Worm (Caenorhabditis elegans) whole organism, mixed stage, embryonic: ENCODE data around the gene C33C12.11.

ENCODE experiments used
- M03D4.4 ChIP-seq: sonication (generic microtip); optimal IDR thresholded peaks from 2 replicates; lab custom pipeline; 2017; ENCODE audit warnings: mild to moderate bottlenecking, missing genetic modification characterization, missing compliant biosample characterization
- bed-3 ChIP-seq: fragments of 200-800 bp; sonication (Bioruptor generic); optimal IDR thresholded peaks from 3 replicates; lab custom pipeline; 2018; ENCODE audit warnings: mild to moderate bottlenecking, missing genetic modification characterization, moderate library complexity, missing compliant biosample characterization
- blmp-1 ChIP-seq: fragments of 150-350 bp; optimal IDR thresholded peaks from 2 replicates; lab custom pipeline; 2014; ENCODE audit warnings: missing biosample characterization, missing genetic modification characterization
- ceh-39 ChIP-seq: fragments of 150-350 bp; optimal IDR thresholded peaks from 2 replicates; lab custom pipeline; 2014; ENCODE audit warnings: missing biosample characterization, missing genetic modification characterization
- ceh-43 ChIP-seq: fragments of 200-800 bp; sonication (Bioruptor generic); optimal IDR thresholded peaks from 2 replicates; lab custom pipeline; 2018; ENCODE audit warnings: mild to moderate bottlenecking, missing genetic modification characterization, moderate library complexity, missing compliant biosample characterization
- ceh-83 ChIP-seq: fragments of 200-800 bp; sonication (Bioruptor generic); optimal IDR thresholded peaks from 2 replicates; lab custom pipeline; 2018; ENCODE audit warnings: mild to moderate bottlenecking, missing genetic modification characterization, missing compliant biosample characterization
- ces-1 ChIP-seq: fragments of 150-350 bp; optimal IDR thresholded peaks from 2 replicates; lab custom pipeline; 2014; ENCODE audit warnings: missing biosample characterization, missing genetic modification reagents, missing genetic modification characterization
- cnd-1 ChIP-seq: fragments of 200-800 bp; sonication (Bioruptor generic); optimal IDR thresholded peaks from 2 replicates; lab custom pipeline; 2018; ENCODE audit warnings: mild to moderate bottlenecking, missing genetic modification characterization, missing compliant biosample characterization
- drap-1 ChIP-seq: fragments of 200-800 bp; sonication (Bioruptor generic); optimal IDR thresholded peaks from 3 replicates; lab custom pipeline; 2018; ENCODE audit warnings: mild to moderate bottlenecking, missing genetic modification characterization, missing compliant biosample characterization
- elt-1 ChIP-seq: sonication (generic microtip); optimal IDR thresholded peaks from 2 replicates; lab custom pipeline; 2017; ENCODE audit warnings: missing genetic modification characterization, mild to moderate bottlenecking, missing compliant biosample characterization, antibody characterized with exemption, moderate library complexity, borderline replicate concordance; ENCODE audit not compliant: insufficient read depth
- elt-3 ChIP-seq: fragments of 150-350 bp; optimal IDR thresholded peaks from 2 replicates; lab custom pipeline; 2014; ENCODE audit warnings: missing biosample characterization, missing genetic modification characterization
- flh-1 ChIP-seq: fragments of 200-800 bp; sonication (Bioruptor generic); optimal IDR thresholded peaks from 2 replicates; lab custom pipeline; 2018; ENCODE audit warnings: mild to moderate bottlenecking, missing genetic modification characterization, moderate library complexity, missing compliant biosample characterization
- ham-2 ChIP-seq: fragments of 200-800 bp; sonication (Bioruptor generic); optimal IDR thresholded peaks from 2 replicates; lab custom pipeline; 2018; ENCODE audit warnings: mild to moderate bottlenecking, missing genetic modification characterization, missing compliant biosample characterization
- hlh-1 ChIP-seq: fragments of 150-350 bp; optimal IDR thresholded peaks from 2 replicates; lab custom pipeline; 2014; ENCODE audit warnings: missing biosample characterization, missing genetic modification reagents, missing genetic modification characterization
- lin-13 ChIP-seq: fragments of 150-350 bp; optimal IDR thresholded peaks from 2 replicates; lab custom pipeline; 2014; ENCODE audit warnings: missing biosample characterization, missing genetic modification characterization
- lin-32 ChIP-seq: fragments of 200-800 bp; sonication (Bioruptor generic); optimal IDR thresholded peaks from 2 replicates; lab custom pipeline; 2018; ENCODE audit warnings: mild to moderate bottlenecking, missing genetic modification characterization, missing compliant biosample characterization
- lsy-2 ChIP-seq: fragments of 150-350 bp; optimal IDR thresholded peaks from 2 replicates; lab custom pipeline; 2014; ENCODE audit warnings: missing biosample characterization, missing genetic modification characterization
- mab-5 ChIP-seq: fragments of 150-350 bp; optimal IDR thresholded peaks from 2 replicates; lab custom pipeline; 2014; ENCODE audit warnings: missing biosample characterization, missing genetic modification characterization
- mep-1 ChIP-seq: fragments of 150-350 bp; optimal IDR thresholded peaks from 2 replicates; lab custom pipeline; 2017; ENCODE audit warnings: missing biosample characterization, missing genetic modification reagents, missing genetic modification characterization, inconsistent platforms
- mls-2 ChIP-seq: sonication (generic microtip); optimal IDR thresholded peaks from 2 replicates; lab custom pipeline; 2016; ENCODE audit warnings: mild to moderate bottlenecking, missing genetic modification characterization, moderate library complexity, missing compliant biosample characterization
- nhr-12 ChIP-seq: fragments of 150-350 bp; optimal IDR thresholded peaks from 2 replicates; lab custom pipeline; 2014; ENCODE audit warnings: missing biosample characterization, missing genetic modification characterization
- nhr-2 ChIP-seq: fragments of 150-350 bp; optimal IDR thresholded peaks from 2 replicates; lab custom pipeline; 2014; ENCODE audit warnings: missing biosample characterization, missing genetic modification characterization
- nhr-237 ChIP-seq: fragments of 150-350 bp; optimal IDR thresholded peaks from 2 replicates; lab custom pipeline; 2014; ENCODE audit warnings: missing biosample characterization, missing genetic modification characterization
- nhr-28 ChIP-seq: fragments of 150-350 bp; optimal IDR thresholded peaks from 2 replicates; lab custom pipeline; 2014; ENCODE audit warnings: missing biosample characterization, missing genetic modification characterization
- nhr-76 ChIP-seq: sonication (generic microtip); optimal IDR thresholded peaks from 2 replicates; lab custom pipeline; 2017; ENCODE audit warnings: missing biosample characterization, missing genetic modification characterization
- pha-4 ChIP-seq: fragments of 150-350 bp; optimal IDR thresholded peaks from 2 replicates; lab custom pipeline; 2018; ENCODE audit warnings: missing biosample characterization, missing genetic modification reagents, missing genetic modification characterization
- sem-2 ChIP-seq: fragments of 200-800 bp; sonication (Bioruptor generic); optimal IDR thresholded peaks from 2 replicates; lab custom pipeline; 2018; ENCODE audit warnings: mild to moderate bottlenecking, missing genetic modification characterization, missing compliant biosample characterization
- snpc-4 ChIP-seq: fragments of 150-350 bp; optimal IDR thresholded peaks from 2 replicates; lab custom pipeline; 2014; ENCODE audit warnings: missing biosample characterization, missing genetic modification characterization
- sptf-1 ChIP-seq: sonication (generic microtip); optimal IDR thresholded peaks from 2 replicates; lab custom pipeline; 2017; ENCODE audit warnings: mild to moderate bottlenecking, missing genetic modification characterization, moderate library complexity, missing compliant biosample characterization
- tbx-8 ChIP-seq: fragments of 200-800 bp; sonication (Bioruptor generic); optimal IDR thresholded peaks from 2 replicates; lab custom pipeline; 2018; ENCODE audit warnings: mild to moderate bottlenecking, missing genetic modification characterization, moderate library complexity, missing compliant biosample characterization
- unc-120 ChIP-seq: sonication (generic microtip); optimal IDR thresholded peaks from 2 replicates; lab custom pipeline; 2017; ENCODE audit warnings: missing genetic modification characterization, missing compliant biosample characterization; ENCODE audit not compliant: poor library complexity, severe bottlenecking
- unc-39 ChIP-seq: fragments of 150-350 bp; optimal IDR thresholded peaks from 2 replicates; lab custom pipeline; 2014; ENCODE audit warnings: missing biosample characterization, missing genetic modification characterization
- unc-62 ChIP-seq: fragments of 150-350 bp; optimal IDR thresholded peaks from 2 replicates; lab custom pipeline; 2014; ENCODE audit warnings: missing biosample characterization, missing genetic modification reagents, missing genetic modification characterization
- zip-8 ChIP-seq: fragments of 150-350 bp; optimal IDR thresholded peaks from 2 replicates; lab custom pipeline; 2014; ENCODE audit warnings: missing biosample characterization, missing genetic modification characterization
- ztf-11 ChIP-seq: fragments of 150-350 bp; optimal IDR thresholded peaks from 2 replicates; lab custom pipeline; 2014; ENCODE audit warnings: missing biosample characterization, missing genetic modification characterization

The C33C12.11 gene

DNA sequence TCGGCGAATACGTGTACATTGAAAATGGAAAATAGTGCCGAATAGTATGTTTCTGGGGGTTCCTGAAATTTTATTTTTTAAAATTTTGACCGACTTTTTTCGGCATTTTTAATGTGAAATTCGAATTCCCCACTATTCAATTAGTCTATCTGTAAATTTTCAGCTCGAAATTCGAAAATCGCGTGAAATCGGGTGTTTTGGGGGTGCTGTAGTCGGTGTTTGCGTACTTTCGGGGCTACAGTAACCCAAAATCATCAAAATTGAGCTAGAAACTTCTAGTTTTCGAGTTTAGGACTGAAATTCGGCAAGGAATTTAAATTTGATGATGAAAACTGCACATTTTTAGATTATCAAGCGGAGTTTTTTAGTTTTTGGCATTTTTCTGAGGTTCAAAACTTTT, 38.5 kb upstream of the C33C12.11 start:
- TF ChIP-seq lsy-2 (tag; lab: Kevin White, UChicago), result peak; percentile 1
- TF ChIP-seq cnd-1 (tag; lab: Kevin White, UChicago), result no peak
- TF ChIP-seq, all 35 proteins: peak for 1

DNA sequence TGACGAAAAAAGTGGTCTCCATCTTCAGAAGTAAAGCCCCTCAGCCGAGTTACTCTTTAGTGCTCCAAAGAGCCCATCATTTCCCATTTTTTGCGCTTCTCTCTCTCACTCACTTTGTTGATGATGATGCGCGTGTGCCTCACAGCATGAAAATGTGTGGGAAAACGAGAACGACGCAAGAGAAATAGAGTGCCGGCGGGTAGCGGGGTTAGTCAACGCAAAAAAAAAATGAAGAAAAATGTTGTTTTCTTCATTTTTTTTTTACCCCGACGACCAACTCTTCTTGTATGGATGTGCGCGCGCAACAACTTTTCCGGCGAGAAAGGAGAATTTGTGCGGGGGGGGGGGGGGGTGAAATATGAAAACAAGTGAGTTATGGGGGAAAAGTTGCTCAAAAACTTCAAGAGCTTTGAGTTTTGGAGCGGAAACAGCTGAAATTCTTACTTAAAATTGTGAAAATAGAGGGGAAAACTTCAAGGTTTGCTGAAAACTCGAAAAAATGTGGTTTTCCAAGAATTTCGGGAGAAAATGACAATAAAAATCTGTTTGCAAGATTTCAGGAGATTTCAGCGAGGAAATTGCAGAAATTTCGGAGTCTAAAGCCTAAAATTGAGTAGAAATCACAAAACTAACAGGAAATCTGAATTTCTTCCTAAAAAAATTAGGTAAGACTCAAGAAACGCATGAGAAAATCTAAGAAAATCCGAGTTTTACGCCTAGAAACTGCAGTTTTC, 34.1 kb upstream of the C33C12.11 start, which contains the start of gene C33C12.1:
Gene C33C12.1, plus strand, starts transcription at position 684 of the 734 bp plus-strand sequence.
- TF ChIP-seq ces-1 (GFP tag; lab: Kevin White, UChicago) (peak; percentile 38), drap-1 (GFP tag; lab: Kevin White, UChicago) (no peak)

DNA sequence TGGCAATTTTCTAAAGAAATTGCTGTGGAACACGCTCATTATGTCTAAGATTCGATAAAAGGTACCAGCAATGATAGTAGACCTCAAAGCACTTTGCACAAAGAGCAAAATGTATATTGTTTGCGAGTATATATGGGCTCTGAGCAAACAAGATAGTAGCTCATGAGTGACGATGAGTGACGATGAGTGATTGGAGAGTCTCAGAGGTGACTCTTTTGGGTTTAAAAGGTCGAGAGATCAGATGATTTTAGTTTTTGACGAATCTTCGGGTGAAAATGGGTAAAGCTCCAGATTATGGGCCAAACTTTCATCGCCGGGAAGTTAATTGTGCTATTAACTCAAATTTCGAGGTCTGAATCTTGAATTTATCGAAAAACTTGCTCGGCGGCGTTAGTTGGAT, 33.1 kb upstream of the C33C12.11 start:
- TF ChIP-seq elt-3 (tag; lab: Kevin White, UChicago) (no peak), lsy-2 (tag; lab: Kevin White, UChicago) (no peak), sem-2 (no peak), nhr-237 (tag; lab: Kevin White, UChicago) (no peak), mep-1 (no peak), mls-2 (tag; lab: Kevin White, UChicago) (no peak)

DNA sequence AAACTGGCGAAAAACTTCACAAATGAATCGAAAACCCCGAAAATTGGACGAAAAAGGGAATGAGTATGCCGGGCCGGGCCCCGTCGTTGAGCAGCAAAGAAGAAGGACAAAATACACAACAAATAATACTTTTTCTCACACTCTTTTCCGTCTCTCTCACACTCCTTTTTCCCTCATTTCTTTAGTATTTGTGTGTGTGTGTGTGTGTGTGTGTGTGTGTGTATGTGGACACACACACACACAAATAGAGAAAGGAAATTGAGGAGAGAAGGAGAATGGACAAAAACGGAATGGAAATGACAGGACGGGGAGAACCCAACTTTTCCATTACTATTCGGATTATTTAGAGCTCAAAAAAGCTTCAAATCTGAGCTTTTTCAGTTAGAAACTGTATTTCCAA, 31.9 kb upstream of the C33C12.11 start:
- no peak for TF ChIP-seq unc-62 (GFP tag; lab: Kevin White, UChicago)
- TF ChIP-seq nhr-12, result no peak
- TF ChIP-seq nhr-28, result no peak
- TF ChIP-seq nhr-76 (tag; lab: Kevin White, UChicago), result no peak
- no peak for TF ChIP-seq mab-5 (tag; lab: Kevin White, UChicago)
- no peak for TF ChIP-seq hlh-1
- no peak for TF ChIP-seq mls-2 (tag; lab: Kevin White, UChicago)
- no peak for TF ChIP-seq bed-3
- TF ChIP-seq unc-120 (tag; lab: Kevin White, UChicago), result no peak
- no peak for TF ChIP-seq drap-1 (GFP tag; lab: Kevin White, UChicago)
- TF ChIP-seq zip-8 (tag; lab: Kevin White, UChicago), result no peak
- TF ChIP-seq lsy-2 (tag; lab: Kevin White, UChicago), result no peak
- TF ChIP-seq blmp-1, result no peak
- peak; percentile 42 for TF ChIP-seq nhr-237 (tag; lab: Kevin White, UChicago)
- TF ChIP-seq M03D4.4, result no peak
- TF ChIP-seq lin-32, result no peak
- TF ChIP-seq ztf-11, result no peak
- no peak for TF ChIP-seq ceh-83 (GFP tag; lab: Kevin White, UChicago)
- no peak for TF ChIP-seq cnd-1 (tag; lab: Kevin White, UChicago)
- peak; percentile 64 for TF ChIP-seq ces-1 (GFP tag; lab: Kevin White, UChicago)
- TF ChIP-seq pha-4, result peak; percentile 84
- TF ChIP-seq lin-13 (tag; lab: Kevin White, UChicago), result no peak
- TF ChIP-seq nhr-2 (tag; lab: Kevin White, UChicago), result no peak
- TF ChIP-seq flh-1 (GFP tag; lab: Kevin White, UChicago), result no peak
- TF ChIP-seq snpc-4 (tag; lab: Kevin White, UChicago), result no peak
- no peak for TF ChIP-seq ceh-43 (GFP tag; lab: Kevin White, UChicago)
- peak; percentile 27 for TF ChIP-seq mep-1
- TF ChIP-seq tbx-8 (GFP tag; lab: Kevin White, UChicago), result no peak
- no peak for TF ChIP-seq unc-39 (tag; lab: Kevin White, UChicago)
- TF ChIP-seq sptf-1 (tag; lab: Kevin White, UChicago), result peak; percentile 10
- no peak for TF ChIP-seq ham-2 (GFP tag; lab: Kevin White, UChicago)
- no peak for TF ChIP-seq elt-3 (tag; lab: Kevin White, UChicago)
- no peak for TF ChIP-seq sem-2
- TF ChIP-seq elt-1 (tag; lab: Kevin White, UChicago), result no peak
- TF ChIP-seq ceh-39 (tag; lab: Kevin White, UChicago), result no peak
